Worm (Caenorhabditis elegans): ENCODE results near the gene pik-1.

Gene pik-1

DNA sequence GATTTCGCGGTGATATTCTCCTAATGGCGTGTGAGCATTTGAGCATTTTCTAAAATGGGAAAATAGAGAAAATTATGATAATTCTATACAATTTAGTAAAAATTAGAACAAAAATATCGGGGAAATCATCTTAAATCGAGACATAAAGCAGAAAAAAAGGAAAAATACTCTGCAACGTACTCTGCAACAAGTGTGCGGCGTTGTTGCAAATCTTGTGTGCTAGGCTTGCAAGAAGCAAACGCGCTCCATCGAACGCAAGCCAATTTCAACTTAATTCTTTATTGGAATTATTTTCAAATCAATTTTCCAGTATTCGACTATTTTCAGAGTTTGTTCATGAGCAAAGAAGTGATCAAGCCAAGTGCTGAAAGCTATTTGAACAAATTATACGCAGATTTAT lies 29.8 kb upstream of the pik-1 start, which contains the start of the genes Y62E10A.20, Y62E10A.23 and mdt-9 (continued):
- TF ChIP-seq elt-2 (tag; optimal IDR thresholded peaks at IDR 0.05) = peak; percentile 80
- TF ChIP-seq ceh-18 (tag; optimal IDR thresholded peaks at IDR 0.05) = peak; percentile 46
- peak; percentile 35 for TF ChIP-seq npax-4 (tag; optimal IDR thresholded peaks at IDR 0.05)
- TF ChIP-seq F13H6.1 (tag; optimal IDR thresholded peaks at IDR 0.05) = peak; percentile 28
- TF ChIP-seq ztf-16 (tag; optimal IDR thresholded peaks at IDR 0.05) = peak; percentile 61
- TF ChIP-seq pqm-1 (tag; optimal IDR thresholded peaks at IDR 0.05) = no peak
- TF ChIP-seq nfya-1 (tag; optimal IDR thresholded peaks at IDR 0.05) = peak; percentile 84
- TF ChIP-seq syd-9 (tag; optimal IDR thresholded peaks at IDR 0.05) = peak; percentile 47
- TF ChIP-seq pha-2 (tag; optimal IDR thresholded peaks at IDR 0.05) = peak; percentile 54
- TF ChIP-seq ceh-2 (tag; optimal IDR thresholded peaks at IDR 0.05) = peak; percentile 39
- peak; percentile 77 for TF ChIP-seq K09A11.1 (tag; optimal IDR thresholded peaks at IDR 0.05; ENCODE audit: insufficient read depth)
- peak; percentile 91 for TF ChIP-seq fax-1 (tag; optimal IDR thresholded peaks at IDR 0.05)
- TF ChIP-seq hlh-6 (tag; optimal IDR thresholded peaks at IDR 0.05) = no peak
- TF ChIP-seq ceh-48 (tag; optimal IDR thresholded peaks at IDR 0.05) = peak; percentile 65
- no peak for TF ChIP-seq Y22D7AL.16 (tag; optimal IDR thresholded peaks at IDR 0.05)
- TF ChIP-seq ceh-6 (GFP tag; optimal IDR thresholded peaks at IDR 0.05) = peak; percentile 58
- peak; percentile 2 for TF ChIP-seq hlh-30 (tag; optimal IDR thresholded peaks at IDR 0.05; ENCODE audit: insufficient read depth)
- TF ChIP-seq T23F11.4 (GFP tag; optimal IDR thresholded peaks at IDR 0.05) = peak; percentile 66
- TF ChIP-seq tbx-7 (tag; optimal IDR thresholded peaks at IDR 0.05) = peak; percentile 10
- TF ChIP-seq nhr-232 (tag; optimal IDR thresholded peaks at IDR 0.05) = no peak
- no peak for TF ChIP-seq ets-4 (tag; optimal IDR thresholded peaks at IDR 0.05)
- peak; percentile 55 for TF ChIP-seq C08G9.2 (tag; optimal IDR thresholded peaks at IDR 0.05)
- no peak for TF ChIP-seq sdc-2 (tag; optimal IDR thresholded peaks at IDR 0.05)
- TF ChIP-seq ceh-19 (GFP tag; optimal IDR thresholded peaks at IDR 0.05) = peak; percentile 70
- peak; percentile 59 for TF ChIP-seq sox-4 (tag; optimal IDR thresholded peaks at IDR 0.05)
- TF ChIP-seq eyg-1 (tag; optimal IDR thresholded peaks at IDR 0.05) = peak; percentile 27
- no peak for TF ChIP-seq pag-3 (tag; optimal IDR thresholded peaks at IDR 0.05; ENCODE audit: borderline replicate concordance)
- TF ChIP-seq K02D7.2 (tag; optimal IDR thresholded peaks at IDR 0.05) = peak; percentile 52
- 0 out of 2 replicates have a peak, but pooled peaks have one; percentile 52 for TF ChIP-seq ceh-45 (GFP tag; IDR thresholded peaks at IDR 0.05)
- peak; percentile 14 for TF ChIP-seq ceh-24 (tag; optimal IDR thresholded peaks at IDR 0.05)
- no peak for TF ChIP-seq lim-6 (tag; optimal IDR thresholded peaks at IDR 0.05)
- peak; percentile 55 for TF ChIP-seq unc-86 (tag; optimal IDR thresholded peaks at IDR 0.05)
- TF ChIP-seq C38D4.7 (GFP tag; optimal IDR thresholded peaks at IDR 0.05) = peak; percentile 57
- TF ChIP-seq unc-55 (GFP tag; optimal IDR thresholded peaks at IDR 0.05) = peak; percentile 4
- peak; percentile 67 for TF ChIP-seq ceh-34 (tag; optimal IDR thresholded peaks at IDR 0.05)
- no peak for TF ChIP-seq pha-4 (tag; optimal IDR thresholded peaks at IDR 0.05)
- peak; percentile 77 for TF ChIP-seq ref-2 (tag; optimal IDR thresholded peaks at IDR 0.05)
- peak; percentile 63 for TF ChIP-seq ttx-3 (tag; optimal IDR thresholded peaks at IDR 0.05)
- no peak for TF ChIP-seq mec-3 (tag; optimal IDR thresholded peaks at IDR 0.05; ENCODE audit: borderline replicate concordance)
- TF ChIP-seq ceh-22 (tag; optimal IDR thresholded peaks at IDR 0.05) = no peak
- TF ChIP-seq fkh-10 (GFP tag; optimal IDR thresholded peaks at IDR 0.05) = no peak
- TF ChIP-seq hlh-15 (tag; optimal IDR thresholded peaks at IDR 0.05) = peak; percentile 49

DNA sequence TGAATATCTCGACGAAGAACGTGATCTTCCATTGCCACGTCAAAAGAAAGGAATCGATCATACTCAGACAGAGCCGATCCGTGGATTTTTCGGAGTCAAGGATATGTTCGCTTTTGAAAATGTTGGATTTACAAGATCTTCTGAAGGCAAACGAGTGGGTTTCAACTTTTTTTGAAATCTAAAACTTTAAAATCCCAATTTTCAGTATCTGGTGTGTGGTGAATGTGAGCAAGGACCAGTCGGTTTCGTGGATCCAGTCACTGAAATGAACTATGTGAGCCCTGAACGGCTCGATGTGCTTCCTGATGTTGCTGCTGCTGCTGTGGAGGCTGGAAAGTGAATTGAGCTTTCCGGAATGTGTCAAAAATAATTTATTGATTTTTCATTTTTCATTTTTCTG lies 28.9 kb upstream of the pik-1 start, which contains the start of gene lsm-3:
lsm-3 (plus strand) TSS at position 301 of the 400 bp plus-strand sequence.
- no peak for TF ChIP-seq hlh-6 (tag; optimal IDR thresholded peaks at IDR 0.05)
- TF ChIP-seq unc-3 (GFP tag; conservative IDR thresholded peaks at IDR 0.05) = no peak
- TF ChIP-seq unc-3 (tag; optimal IDR thresholded peaks at IDR 0.05) = no peak
- no peak for TF ChIP-seq ceh-22 (tag; optimal IDR thresholded peaks at IDR 0.05)
- no peak for TF ChIP-seq gmeb-2 (tag; optimal IDR thresholded peaks at IDR 0.05)
- no peak for TF ChIP-seq nhr-11 (tag; optimal IDR thresholded peaks at IDR 0.05)
- no peak for TF ChIP-seq tbx-7 (tag; optimal IDR thresholded peaks at IDR 0.05)
- TF ChIP-seq pha-2 (tag; optimal IDR thresholded peaks at IDR 0.05) = no peak
- no peak for TF ChIP-seq C38D4.7 (GFP tag; optimal IDR thresholded peaks at IDR 0.05)
- no peak for TF ChIP-seq ceh-24 (tag; optimal IDR thresholded peaks at IDR 0.05)
- TF ChIP-seq pqm-1 (tag; optimal IDR thresholded peaks at IDR 0.05) = no peak
- no peak for TF ChIP-seq ttx-3 (tag; optimal IDR thresholded peaks at IDR 0.05)
- no peak for TF ChIP-seq pag-3 (tag; optimal IDR thresholded peaks at IDR 0.05; ENCODE audit: borderline replicate concordance)
- no peak for TF ChIP-seq ceh-48 (tag; optimal IDR thresholded peaks at IDR 0.05)
- no peak for TF ChIP-seq eyg-1 (tag; optimal IDR thresholded peaks at IDR 0.05)
- no peak for TF ChIP-seq fkh-10 (GFP tag; optimal IDR thresholded peaks at IDR 0.05)
- no peak for TF ChIP-seq ceh-34 (tag; optimal IDR thresholded peaks at IDR 0.05)
- TF ChIP-seq lin-11 (tag; optimal IDR thresholded peaks at IDR 0.05) = no peak

Measured in whole organism, late embryonic.